Worm (Caenorhabditis elegans) whole organism, L3 larva: ENCODE results near the gene srd-44.
"Not testable (repeated sequence)": the region's sequence is repeated elsewhere in the genome, so short reads cannot be mapped to it uniquely, and the experiment has no call there.

Experiments used
- aly-2 ChIP-seq: fragments of 150-350 bp; optimal IDR thresholded peaks from 2 replicates; lab custom pipeline; 2014; ENCODE audit warnings: missing biosample characterization, missing genetic modification characterization
- elt-2 ChIP-seq: sonication (generic microtip); optimal IDR thresholded peaks from 2 replicates; lab custom pipeline; 2016; ENCODE audit warnings: missing genetic modification reagents, mild to moderate bottlenecking, missing genetic modification characterization, missing compliant biosample characterization
- lin-15B ChIP-seq: fragments of 150-350 bp; optimal IDR thresholded peaks from 2 replicates; lab custom pipeline; 2014; ENCODE audit warnings: missing biosample characterization, missing genetic modification characterization
- nhr-11 ChIP-seq: fragments of 150-350 bp; optimal IDR thresholded peaks from 2 replicates; lab custom pipeline; 2014; ENCODE audit warnings: missing biosample characterization, missing genetic modification characterization
- nhr-237 ChIP-seq: fragments of 150-350 bp; optimal IDR thresholded peaks from 2 replicates; lab custom pipeline; 2014; ENCODE audit warnings: missing biosample characterization, missing genetic modification characterization
- pqm-1 ChIP-seq: fragments of 150-350 bp; optimal IDR thresholded peaks from 2 replicates; lab custom pipeline; 2017; ENCODE audit warnings: missing biosample characterization, missing genetic modification characterization, inconsistent platforms
- skn-1 ChIP-seq: fragments of 150-350 bp; optimal IDR thresholded peaks from 2 replicates; lab custom pipeline; 2014; ENCODE audit warnings: missing biosample characterization, missing genetic modification characterization
- snpc-4 ChIP-seq: fragments of 150-350 bp; optimal IDR thresholded peaks from 2 replicates; lab custom pipeline; 2014; ENCODE audit warnings: missing biosample characterization, missing genetic modification characterization
- tbx-2 ChIP-seq: sonication (generic microtip); optimal IDR thresholded peaks from 2 replicates; lab custom pipeline; 2016; ENCODE audit warnings: mild to moderate bottlenecking, missing genetic modification characterization, missing compliant biosample characterization
- ztf-11 ChIP-seq: fragments of 150-350 bp; optimal IDR thresholded peaks from 2 replicates; lab custom pipeline; 2014; ENCODE audit warnings: missing biosample characterization, missing genetic modification characterization

DNA sequence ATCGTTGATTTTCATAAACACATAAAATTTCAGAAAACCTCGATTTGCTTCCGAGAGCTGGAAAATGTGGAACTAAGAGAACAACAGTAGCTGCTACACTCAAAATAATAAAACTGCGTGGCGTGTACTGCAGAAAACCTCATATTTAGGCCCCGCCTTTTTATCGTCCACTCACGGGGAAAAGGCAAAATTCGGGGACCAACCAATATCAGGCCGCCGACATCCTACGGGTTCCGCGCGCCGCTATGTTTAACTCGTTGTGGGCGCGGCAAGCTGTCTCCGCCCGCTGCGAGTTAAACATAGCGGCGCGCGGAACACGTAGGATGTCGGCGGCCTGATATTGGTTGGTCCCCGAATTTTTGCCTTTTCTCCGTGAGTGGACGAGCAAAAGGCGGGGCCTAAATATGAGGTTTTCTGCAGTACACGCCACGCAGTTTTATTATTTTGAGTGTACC, 30.2 kb upstream of the srd-44 start, which contains the start of gene F17A2.16:
- TF ChIP-seq skn-1 (tag; lab: Kevin White, UChicago); nhr-11 (tag; lab: Kevin White, UChicago); tbx-2; nhr-237 (tag; lab: Kevin White, UChicago); elt-2; pqm-1 (tag; lab: Kevin White, UChicago); ztf-11 (tag; lab: Kevin White, UChicago); lin-15B (tag; lab: Kevin White, UChicago); aly-2 (tag; lab: Kevin White, UChicago); snpc-4: not testable (repeated sequence)
